Fruit fly (Drosophila melanogaster) whole organism, prepupa: ENCODE data around the gene CG5861.

Source experiments
- CG8119 ChIP-seq: fragments of 200-800 bp; sonication (Bioruptor generic); IDR thresholded peaks from 3 replicates; pipeline ENCODE4 v1.3.6; 2022; ENCODE audit warnings: missing biosample characterization, missing genetic modification characterization
- Hr38 ChIP-seq: sonication (Bioruptor generic); optimal IDR thresholded peaks from 2 replicates; lab custom pipeline; 2016; ENCODE audit warnings: missing biosample characterization, missing genetic modification characterization
- svp ChIP-seq: fragments of 200-800 bp; sonication (Bioruptor generic); peaks from one replicate; lab custom pipeline; 2016; ENCODE audit warnings: missing biosample characterization, missing genetic modification characterization

dm6 chr2L:16288393-16288731 is 18.7 kb downstream of the CG5861 start:
- TF ChIP-seq svp (GFP tag; lab: Kevin White, UChicago) (no peak), CG8119 (GFP tag; lab: Robert Waterston, UW) (no peak), Hr38 (GFP tag; lab: Kevin White, UChicago) (no peak)
